Fruit fly (Drosophila melanogaster): ENCODE results near the gene CG3309.

Gene CG3309

DNA sequence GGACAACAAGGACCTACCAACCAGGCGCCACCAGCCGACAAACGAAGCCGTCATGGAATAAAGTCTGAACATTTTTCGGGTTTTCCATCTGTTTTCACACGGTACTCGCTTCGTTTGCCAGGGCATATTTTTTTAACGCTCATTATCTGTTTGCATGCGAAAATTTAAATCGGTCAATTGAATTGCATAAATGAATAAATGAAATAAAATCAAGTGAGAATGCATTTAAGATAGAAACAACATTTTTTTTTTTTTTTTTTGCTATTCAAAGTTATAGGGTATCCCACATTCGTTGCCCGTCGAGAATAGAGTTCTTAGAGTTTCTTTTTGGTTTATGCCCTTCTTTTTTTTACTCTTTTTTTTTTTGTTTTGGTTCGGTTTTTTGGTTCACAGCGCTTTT is 43.3 kb downstream of the CG3309 start (continued):
- peak; percentile 37 for TF ChIP-seq CG17328 (GFP tag; IDR thresholded peaks at IDR 0.05)
- no peak for TF ChIP-seq tll (GFP tag; optimal IDR thresholded peaks at IDR 0.05)
- TF ChIP-seq row (GFP tag; IDR thresholded peaks at IDR 0.05) = peak; percentile 78
- TF ChIP-seq Dip2 (GFP tag; IDR thresholded peaks at IDR 0.05) = no peak
- peak; percentile 71 for TF ChIP-seq CG10959 (GFP tag; IDR thresholded peaks at IDR 0.05)
- TF ChIP-seq CG7372 (GFP tag; IDR thresholded peaks at IDR 0.05) = no peak
- TF ChIP-seq Ravus (GFP tag; IDR thresholded peaks at IDR 0.05) = no peak
- peak; percentile 16; the same call in 1 of the 2 replicates for TF ChIP-seq E2f2 (GFP tag; IDR thresholded peaks at IDR 0.05)
- no peak for TF ChIP-seq CG9876 (GFP tag; optimal IDR thresholded peaks at IDR 0.05)
- TF ChIP-seq CG10979 (tag; optimal IDR thresholded peaks at IDR 0.05) = peak; percentile 64
- peak; percentile 27 for TF ChIP-seq bcd (GFP tag; optimal IDR thresholded peaks at IDR 0.05)
- peak; percentile 47 for TF ChIP-seq CG15514 (GFP tag; optimal IDR thresholded peaks at IDR 0.05)
- TF ChIP-seq Xrp1 (GFP tag; IDR thresholded peaks at IDR 0.05) = peak; percentile 59
- TF ChIP-seq CG14050 (GFP tag; IDR thresholded peaks at IDR 0.05) = no peak
- TF ChIP-seq MESR4 (GFP tag; optimal IDR thresholded peaks at IDR 0.05) = no peak
- TF ChIP-seq CkIIα-i1 (GFP tag; IDR thresholded peaks at IDR 0.05) = no peak
- peak; percentile 56; the same call in 1 of the 2 replicates for TF ChIP-seq slbo (GFP tag; IDR thresholded peaks at IDR 0.05)
- no peak for TF ChIP-seq CG17186 (GFP tag; optimal IDR thresholded peaks at IDR 0.05)
- TF ChIP-seq stc (GFP tag; IDR thresholded peaks at IDR 0.05) = no peak
- no peak for TF ChIP-seq CG12769 (tag; optimal IDR thresholded peaks at IDR 0.05)
- TF ChIP-seq CG11247 (GFP tag; IDR thresholded peaks at IDR 0.05) = no peak
- TF ChIP-seq cg (GFP tag; optimal IDR thresholded peaks at IDR 0.05) = no peak
- peak; percentile 32 for TF ChIP-seq CG13624 (GFP tag; optimal IDR thresholded peaks at IDR 0.05)
- no peak for TF ChIP-seq CG4730 (GFP tag; IDR thresholded peaks at IDR 0.05)
- TF ChIP-seq Drgx (GFP tag; IDR thresholded peaks at IDR 0.05) = no peak
- TF ChIP-seq ro (GFP tag; IDR thresholded peaks at IDR 0.05) = no peak
- no peak for TF ChIP-seq H15 (GFP tag; IDR thresholded peaks at IDR 0.05)
- no peak for TF ChIP-seq CG16813 (GFP tag; IDR thresholded peaks at IDR 0.05; ENCODE audit: partially characterized antibody)
- no peak for TF ChIP-seq pb (GFP tag; optimal IDR thresholded peaks at IDR 0.05)
- peak; percentile 0 for TF ChIP-seq ems (GFP tag; optimal IDR thresholded peaks at IDR 0.05)
- no peak for TF ChIP-seq Sin3A (optimal IDR thresholded peaks at IDR 0.05)
- TF ChIP-seq CG4424 (GFP tag; optimal IDR thresholded peaks at IDR 0.05) = peak; percentile 48
- peak in 1 of 2 experiments; percentile 46 for TF ChIP-seq eve (GFP tag; optimal IDR thresholded peaks at IDR 0.05)
- no peak for TF ChIP-seq Tbp (GFP tag; optimal IDR thresholded peaks at IDR 0.05)
- peak; percentile 18 for TF ChIP-seq Sry-δ (GFP tag; optimal IDR thresholded peaks at IDR 0.05)
- no peak for TF ChIP-seq CG17612 (GFP tag; IDR thresholded peaks at IDR 0.05)
- no peak for TF ChIP-seq CG15073 (GFP tag; optimal IDR thresholded peaks at IDR 0.05)
- peak; percentile 33 for TF ChIP-seq CG10654 (GFP tag; optimal IDR thresholded peaks at IDR 0.05)
- peak; percentile 23 for TF ChIP-seq Sox100B (GFP tag; optimal IDR thresholded peaks at IDR 0.05)
- no peak for TF ChIP-seq ap (GFP tag; IDR thresholded peaks at IDR 0.05)
- TF ChIP-seq Stat92E (GFP tag; optimal IDR thresholded peaks at IDR 0.05) = no peak
- TF ChIP-seq Ets97D (GFP tag; optimal IDR thresholded peaks at IDR 0.05) = no peak
- peak; percentile 84 for TF ChIP-seq zen (tag; optimal IDR thresholded peaks at IDR 0.05)
- TF ChIP-seq D19A (tag; optimal IDR thresholded peaks at IDR 0.05) = peak; percentile 69
- TF ChIP-seq CG3163 (GFP tag; optimal IDR thresholded peaks at IDR 0.05) = peak; percentile 20
- no peak for TF ChIP-seq Bdp1 (GFP tag; optimal IDR thresholded peaks at IDR 0.05)
- TF ChIP-seq tgo (GFP tag; IDR thresholded peaks at IDR 0.05) = peak; percentile 38; the same call in 2 of the 3 replicates
- TF ChIP-seq Ptx1 (GFP tag; IDR thresholded peaks at IDR 0.05) = peak; percentile 40; the same call in 1 of the 2 replicates
- TF ChIP-seq tap (tag; optimal IDR thresholded peaks at IDR 0.05) = peak; percentile 55
- TF ChIP-seq fru (optimal IDR thresholded peaks at IDR 0.05) = no peak
- no peak for TF ChIP-seq kni (GFP tag; optimal IDR thresholded peaks at IDR 0.05)
- TF ChIP-seq crc (GFP tag; optimal IDR thresholded peaks at IDR 0.05) = no peak
- TF ChIP-seq CG8765 (GFP tag; IDR thresholded peaks at IDR 0.05) = no peak
